Fruit fly (Drosophila melanogaster) whole organism, embryonic: ENCODE data around the gene CG32320.
A peak's percentile ranks its signal among the peaks of the same experiment; 100 is the strongest.

ENCODE experiments used
- Blimp-1 ChIP-seq: fragments of 200-800 bp; sonication (Bioruptor generic); optimal IDR thresholded peaks from 3 replicates; lab custom pipeline; 2018; ENCODE audit warnings: missing biosample characterization, missing genetic modification characterization, mild to moderate bottlenecking, moderate library complexity, missing genetic modification reagents
- CG10462 ChIP-seq: fragments of 200-800 bp; sonication (Bioruptor generic); optimal IDR thresholded peaks from 2 replicates; lab custom pipeline; 2016; ENCODE audit warnings: missing biosample characterization, missing genetic modification characterization
- CG10959 ChIP-seq: fragments of 200-800 bp; sonication (Bioruptor generic); IDR thresholded peaks from 2 replicates; pipeline ENCODE4 v1.3.6; 2022; ENCODE audit warnings: missing biosample characterization, missing genetic modification characterization
- CG11723 ChIP-seq: fragments of 200-800 bp; sonication (Bioruptor generic); optimal IDR thresholded peaks from 2 replicates; lab custom pipeline; 2017; ENCODE audit warnings: missing biosample characterization, mild to moderate bottlenecking, missing genetic modification characterization
- CG12659 ChIP-seq: fragments of 200-800 bp; sonication (Bioruptor generic); optimal IDR thresholded peaks from 3 replicates; lab custom pipeline; 2017; ENCODE audit warnings: mild to moderate bottlenecking, missing biosample characterization, missing genetic modification reagents, missing genetic modification characterization
- CG14710 ChIP-seq: fragments of 200-800 bp; sonication (Bioruptor generic); optimal IDR thresholded peaks from 3 replicates; lab custom pipeline; 2019; ENCODE audit warnings: missing biosample characterization, mild to moderate bottlenecking, missing genetic modification characterization, moderate library complexity
- CG14965 ChIP-seq: fragments of 200-800 bp; sonication (Bioruptor generic); optimal IDR thresholded peaks from 2 replicates; lab custom pipeline; 2016; ENCODE audit warnings: missing biosample characterization, missing genetic modification characterization, borderline replicate concordance
- CG17361 ChIP-seq: fragments of 200-800 bp; sonication (Bioruptor generic); IDR thresholded peaks from 3 replicates; pipeline ENCODE4 v1.3.6; 2022; ENCODE audit warnings: missing biosample characterization, missing genetic modification characterization
- CG18476 ChIP-seq: fragments of 200-800 bp; sonication (Bioruptor generic); optimal IDR thresholded peaks from 2 replicates; lab custom pipeline; 2016; ENCODE audit warnings: missing biosample characterization, mild to moderate bottlenecking, missing genetic modification characterization
- CG18599 ChIP-seq: fragments of 200-800 bp; sonication (Bioruptor generic); optimal IDR thresholded peaks from 3 replicates; lab custom pipeline; 2017; ENCODE audit warnings: missing biosample characterization, missing genetic modification characterization, mild to moderate bottlenecking, moderate library complexity, missing genetic modification reagents
- CG18619 ChIP-seq: fragments of 200-800 bp; sonication (Bioruptor generic); optimal IDR thresholded peaks from 3 replicates; lab custom pipeline; 2017; ENCODE audit warnings: missing biosample characterization, mild to moderate bottlenecking, missing genetic modification characterization
- CG3407 ChIP-seq: fragments of 200-800 bp; sonication (Bioruptor generic); optimal IDR thresholded peaks from 2 replicates; lab custom pipeline; 2018; ENCODE audit warnings: missing biosample characterization, mild to moderate bottlenecking, missing genetic modification characterization
- CG6175 ChIP-seq: fragments of 200-800 bp; sonication (Bioruptor generic); IDR thresholded peaks from 3 replicates; pipeline ENCODE4 v1.3.6; 2022; ENCODE audit warnings: missing biosample characterization, missing genetic modification characterization
- CG6791 ChIP-seq: fragments of 200-800 bp; sonication (Bioruptor generic); IDR thresholded peaks from 3 replicates; pipeline ENCODE4 v1.3.6; 2022; ENCODE audit warnings: missing biosample characterization, missing genetic modification characterization; ENCODE audit not compliant: partially characterized antibody
- CG7271 ChIP-seq: fragments of 200-800 bp; sonication (Bioruptor generic); optimal IDR thresholded peaks from 2 replicates; lab custom pipeline; 2018; ENCODE audit warnings: missing biosample characterization, mild to moderate bottlenecking, missing genetic modification characterization, moderate library complexity
- CG7987 ChIP-seq: fragments of 200-800 bp; sonication (Bioruptor generic); optimal IDR thresholded peaks from 2 replicates; lab custom pipeline; 2018; ENCODE audit warnings: missing biosample characterization, mild to moderate bottlenecking, missing genetic modification characterization, moderate library complexity
- D19A ChIP-seq: fragments of 200-800 bp; optimal IDR thresholded peaks from 3 replicates; lab custom pipeline; 2019; ENCODE audit warnings: missing biosample characterization, mild to moderate bottlenecking, missing genetic modification characterization, moderate library complexity
- D19B ChIP-seq: fragments of 200-800 bp; sonication (Bioruptor generic); optimal IDR thresholded peaks from 2 replicates; lab custom pipeline; 2017; ENCODE audit warnings: missing biosample characterization, mild to moderate bottlenecking, missing genetic modification characterization
- Dfd ChIP-seq, 2 experiments: fragments of >200 bp; optimal IDR thresholded peaks; 2 replicates each; lab custom pipeline; 2017; ENCODE audit warnings: missing biosample characterization in 2 of 2, missing genetic modification characterization in 2 of 2
- NC2α ChIP-seq: fragments of 200-800 bp; sonication (Bioruptor generic); optimal IDR thresholded peaks from 2 replicates; lab custom pipeline; 2016; ENCODE audit warnings: missing biosample characterization, missing genetic modification characterization
- NC2β ChIP-seq: fragments of 200-800 bp; sonication (Bioruptor generic); optimal IDR thresholded peaks from 2 replicates; lab custom pipeline; 2016; ENCODE audit warnings: missing biosample characterization, missing genetic modification characterization
- Oaz ChIP-seq: fragments of 200-800 bp; sonication (Bioruptor generic); IDR thresholded peaks from 2 replicates; pipeline ENCODE4 v1.3.6; 2022; ENCODE audit warnings: missing biosample characterization, missing genetic modification characterization
- Oli ChIP-seq: fragments of 200-800 bp; sonication (Bioruptor generic); optimal IDR thresholded peaks from 2 replicates; lab custom pipeline; 2018; ENCODE audit warnings: missing biosample characterization, mild to moderate bottlenecking, missing genetic modification characterization, moderate library complexity
- Rfx ChIP-seq: fragments of 200-800 bp; sonication (Bioruptor generic); IDR thresholded peaks from 2 replicates; pipeline ENCODE4 v1.3.6; 2022; ENCODE audit warnings: missing biosample characterization, missing genetic modification characterization
- TFAM ChIP-seq: fragments of 200-800 bp; sonication (Bioruptor generic); optimal IDR thresholded peaks from 2 replicates; lab custom pipeline; 2017; ENCODE audit warnings: missing biosample characterization, missing genetic modification characterization, inconsistent platforms
- Tbp ChIP-seq: fragments of >200 bp; optimal IDR thresholded peaks from 2 replicates; lab custom pipeline; 2018; ENCODE audit warnings: missing biosample characterization, missing genetic modification characterization
- aop ChIP-seq: fragments of 200-800 bp; sonication (Bioruptor generic); IDR thresholded peaks from 2 replicates; pipeline ENCODE4 v1.3.6; 2022; ENCODE audit warnings: missing biosample characterization, missing genetic modification characterization
- caup ChIP-seq: fragments of 200-800 bp; sonication (Bioruptor generic); optimal IDR thresholded peaks from 3 replicates; lab custom pipeline; 2017; ENCODE audit warnings: missing biosample characterization, mild to moderate bottlenecking, missing genetic modification characterization, moderate library complexity; ENCODE audit not compliant: severe bottlenecking
- chinmo ChIP-seq: fragments of 200-800 bp; sonication (Bioruptor generic); IDR thresholded peaks from 4 replicates; pipeline ENCODE4 v1.3.6; 2022; ENCODE audit warnings: missing biosample characterization, missing genetic modification characterization; ENCODE audit not compliant: partially characterized antibody
- disco-r ChIP-seq: fragments of 200-800 bp; sonication (Bioruptor generic); optimal IDR thresholded peaks from 2 replicates; lab custom pipeline; 2016; ENCODE audit warnings: missing biosample characterization, missing genetic modification characterization
- dmrt99B ChIP-seq: fragments of 200-800 bp; sonication (Bioruptor generic); optimal IDR thresholded peaks from 2 replicates; lab custom pipeline; 2018; ENCODE audit warnings: missing biosample characterization, mild to moderate bottlenecking, missing genetic modification characterization, moderate library complexity
- dysf ChIP-seq: fragments of 200-800 bp; sonication (Bioruptor generic); IDR thresholded peaks from 3 replicates; pipeline ENCODE4 v1.3.6; 2022; ENCODE audit warnings: missing biosample characterization, missing genetic modification characterization
- fru ChIP-seq: fragments of >200 bp; optimal IDR thresholded peaks from 2 replicates; lab custom pipeline; 2017
- gcm2 ChIP-seq: fragments of 200-800 bp; sonication (Bioruptor generic); optimal IDR thresholded peaks from 2 replicates; lab custom pipeline; 2016; ENCODE audit warnings: missing biosample characterization, missing genetic modification characterization
- gfzf ChIP-seq: fragments of 200-800 bp; sonication (Bioruptor generic); optimal IDR thresholded peaks from 2 replicates; lab custom pipeline; 2016; ENCODE audit warnings: missing biosample characterization, mild to moderate bottlenecking, missing genetic modification characterization, moderate library complexity
- ind ChIP-seq: fragments of 200-800 bp; sonication (Bioruptor generic); optimal IDR thresholded peaks from 3 replicates; lab custom pipeline; 2016; ENCODE audit warnings: missing biosample characterization, missing genetic modification characterization
- otp ChIP-seq: fragments of 200-800 bp; sonication (Bioruptor generic); IDR thresholded peaks from 3 replicates; pipeline ENCODE4, ENCODE4 v1.3.6; 2022; ENCODE audit warnings: missing biosample characterization, missing genetic modification characterization
- pan ChIP-seq, 4 experiments: fragments of >200 bp in 3 of 4; fragments of 200-800 bp in 1 of 4; sonication (Bioruptor generic) in 1 of 4; optimal IDR thresholded peaks in 3 of 4; IDR thresholded peaks in 1 of 4; 2 replicates each; pipeline versions ENCODE4 v1.3.6 to Lab custom; 2017 to 2022; ENCODE audit warnings: missing biosample characterization in 2 of 4, missing genetic modification characterization in 2 of 4, mixed read lengths in 1 of 4
- rib ChIP-seq: fragments of 200-800 bp; sonication (Bioruptor generic); IDR thresholded peaks from 2 replicates; pipeline ENCODE4 v1.3.6; 2022; ENCODE audit warnings: missing biosample characterization, missing genetic modification characterization
- row ChIP-seq: fragments of 200-800 bp; sonication (Bioruptor generic); IDR thresholded peaks from 3 replicates; pipeline ENCODE4 v1.3.6; 2022; ENCODE audit warnings: missing biosample characterization, missing genetic modification characterization
- salm ChIP-seq: fragments of 200-800 bp; sonication (Bioruptor generic); optimal IDR thresholded peaks from 2 replicates; lab custom pipeline; 2018; ENCODE audit warnings: missing biosample characterization, mild to moderate bottlenecking, missing genetic modification characterization
- sc ChIP-seq, 3 experiments: fragments of >200 bp in 2 of 3; fragments of 200-800 bp in 1 of 3; sonication (Bioruptor generic) in 1 of 3; optimal IDR thresholded peaks; 2 replicates in 2 of 3; 3 replicates in 1 of 3; lab custom pipeline; 2017; ENCODE audit warnings: mild to moderate bottlenecking in 1 of 3, missing biosample characterization in 1 of 3, missing genetic modification characterization in 1 of 3, missing genetic modification reagents in 1 of 3
- schlank ChIP-seq: fragments of 200-800 bp; sonication (Bioruptor generic); optimal IDR thresholded peaks from 2 replicates; lab custom pipeline; 2018; ENCODE audit warnings: missing biosample characterization, mild to moderate bottlenecking, missing genetic modification characterization
- sens-2 ChIP-seq: fragments of 200-800 bp; sonication (Bioruptor generic); IDR thresholded peaks from 2 replicates; pipeline ENCODE4 v1.3.6; 2022; ENCODE audit warnings: missing biosample characterization, missing genetic modification characterization
- seq ChIP-seq: fragments of 200-800 bp; sonication (Bioruptor generic); IDR thresholded peaks from 2 replicates; pipeline ENCODE4 v1.3.6; 2022; ENCODE audit warnings: missing biosample characterization, missing genetic modification characterization
- tin ChIP-seq: fragments of 200-800 bp; sonication (Bioruptor generic); optimal IDR thresholded peaks from 3 replicates; lab custom pipeline; 2016; ENCODE audit warnings: missing biosample characterization, missing genetic modification characterization
- vnd ChIP-seq: fragments of 200-800 bp; sonication (Bioruptor generic); IDR thresholded peaks from 3 replicates; pipeline ENCODE4 v1.3.6; 2022; ENCODE audit warnings: missing biosample characterization, missing genetic modification characterization; ENCODE audit not compliant: partially characterized antibody
- zen ChIP-seq: fragments of 200-800 bp; sonication (Bioruptor generic); optimal IDR thresholded peaks from 3 replicates; lab custom pipeline; 2018; ENCODE audit warnings: missing biosample characterization, mild to moderate bottlenecking, missing genetic modification characterization, moderate library complexity

CG32320 gene

dm6 chr3L:1378862-1379543 lies 19.4 kb upstream of the CG32320 start (continued):
- TF ChIP-seq pan (optimal IDR thresholded peaks at IDR 0.05; lab: Kevin White, UChicago) = no peak
- peak in 1 of 2 experiments; percentile 48 for TF ChIP-seq pan (GFP tag; optimal IDR thresholded peaks at IDR 0.05 in 1 of 2, IDR thresholded peaks at IDR 0.05 in 1 of 2)
- no peak for TF ChIP-seq NC2α
- TF ChIP-seq Tbp (GFP tag; lab: Kevin White, UChicago) = no peak
- TF ChIP-seq otp (GFP tag; lab: Robert Waterston, UW) = peak; percentile 63; the same call in 1 of the 3 replicates
- TF ChIP-seq CG18619 = peak; percentile 40
- TF ChIP-seq row (GFP tag; lab: Robert Waterston, UW) = peak; percentile 76
- TF ChIP-seq disco-r (GFP tag; lab: Kevin White, UChicago) = no peak
- no peak for TF ChIP-seq vnd (GFP tag; lab: Robert Waterston, UW)
- TF ChIP-seq ind = peak; percentile 4
- no peak for TF ChIP-seq gfzf
- TF ChIP-seq chinmo (GFP tag; lab: Robert Waterston, UW) = no peak
- peak; percentile 37; the same call in 1 of the 2 replicates for TF ChIP-seq seq (GFP tag; lab: Robert Waterston, UW)
- no peak for TF ChIP-seq fru (lab: Kevin White, UChicago)
- TF ChIP-seq Rfx (GFP tag; lab: Robert Waterston, UW) = 0 out of 2 replicates have a peak, but pooled peaks have one; percentile 9
- peak; percentile 61 for TF ChIP-seq Blimp-1 (GFP tag; lab: Kevin White, UChicago)
- no peak for TF ChIP-seq gcm2 (GFP tag; lab: Kevin White, UChicago)
- peak; percentile 64 for TF ChIP-seq CG14710
- TF ChIP-seq Oli = peak; percentile 66
- peak; percentile 22 for TF ChIP-seq zen (tag; lab: Kevin White, UChicago)
- TF ChIP-seq dysf (GFP tag; lab: Robert Waterston, UW) = peak; percentile 67
- peak; percentile 16; the same call in 1 of the 3 replicates for TF ChIP-seq CG6175 (GFP tag; lab: Robert Waterston, UW)
- no peak for TF ChIP-seq aop (GFP tag; lab: Robert Waterston, UW)
- no peak for TF ChIP-seq TFAM (GFP tag; lab: Kevin White, UChicago)
- no peak for TF ChIP-seq D19B
- TF ChIP-seq CG6791 (GFP tag; lab: Robert Waterston, UW) = no peak
- no peak for TF ChIP-seq Oaz (GFP tag; lab: Robert Waterston, UW)
- no peak for TF ChIP-seq CG14965 (GFP tag; lab: Kevin White, UChicago)
- TF ChIP-seq D19A (tag; lab: Kevin White, UChicago) = peak; percentile 55
- TF ChIP-seq salm (tag; lab: Kevin White, UChicago) = no peak
- TF ChIP-seq CG17361 (GFP tag; lab: Robert Waterston, UW) = peak; percentile 77
- TF ChIP-seq sc (optimal IDR thresholded peaks at IDR 0.05; lab: Kevin White, UChicago) = no peak
- TF ChIP-seq sc (GFP tag; optimal IDR thresholded peaks at IDR 0.05; lab: Kevin White, UChicago) = peak; percentile 52
- peak; percentile 44 for TF ChIP-seq CG18599 (GFP tag; lab: Kevin White, UChicago)
- TF ChIP-seq CG10959 (GFP tag; lab: Robert Waterston, UW) = peak; percentile 72
- no peak for TF ChIP-seq schlank (tag; lab: Kevin White, UChicago)
- TF ChIP-seq tin (GFP tag; lab: Kevin White, UChicago) = peak; percentile 17
- TF ChIP-seq NC2β (GFP tag; lab: Kevin White, UChicago) = peak; percentile 48
- no peak for TF ChIP-seq CG10462
- TF ChIP-seq Dfd (GFP tag; optimal IDR thresholded peaks at IDR 0.05; lab: Kevin White, UChicago) = no peak
- TF ChIP-seq CG18476 (GFP tag; lab: Kevin White, UChicago) = peak; percentile 29
- no peak for TF ChIP-seq CG7271 (tag; lab: Kevin White, UChicago)
- peak; percentile 49; the same call in 1 of the 2 replicates for TF ChIP-seq sens-2
- peak; percentile 41 for TF ChIP-seq CG11723
- peak; percentile 60 for TF ChIP-seq dmrt99B
- TF ChIP-seq caup (GFP tag; lab: Kevin White, UChicago) = peak; percentile 21
- peak; percentile 45 for TF ChIP-seq CG12659 (GFP tag; lab: Kevin White, UChicago)
- no peak for TF ChIP-seq CG7987
- TF ChIP-seq CG3407 = peak; percentile 51
- TF ChIP-seq rib (GFP tag; lab: Robert Waterston, UW) = no peak
